Worm (Caenorhabditis elegans) whole organism, L4 larva: ENCODE results near the gene F41B4.3.

Source experiments
- F49E8.2 ChIP-seq: sonication (generic microtip); optimal IDR thresholded peaks from 2 replicates; lab custom pipeline; 2016; ENCODE audit warnings: missing compliant biosample characterization, mild to moderate bottlenecking, missing genetic modification characterization, borderline replicate concordance
- R02D3.7 ChIP-seq: fragments of 150-350 bp; sonication (generic microtip); optimal IDR thresholded peaks from 3 replicates; lab custom pipeline; 2014; ENCODE audit warnings: missing biosample characterization, missing genetic modification characterization
- Y5F2A.4 ChIP-seq: fragments of 200-800 bp; sonication (Bioruptor generic); optimal IDR thresholded peaks from 2 replicates; lab custom pipeline; 2018; ENCODE audit warnings: mild to moderate bottlenecking, missing genetic modification characterization, missing compliant biosample characterization
- aha-1 ChIP-seq: fragments of 150-350 bp; peaks from one replicate; lab custom pipeline; 2014; ENCODE audit warnings: missing biosample characterization, missing genetic modification characterization
- ama-1 ChIP-seq: fragments of 150-350 bp; optimal IDR thresholded peaks from 2 replicates; lab custom pipeline; 2014; ENCODE audit warnings: inconsistent platforms, mixed read lengths
- ceh-20 ChIP-seq: fragments of 200-800 bp; sonication (Bioruptor generic); IDR thresholded peaks from 2 replicates; pipeline ENCODE4 v1.3.6; 2022; ENCODE audit warnings: missing genetic modification reagents, missing genetic modification characterization, missing compliant biosample characterization
- ceh-28 ChIP-seq: fragments of 150-350 bp; optimal IDR thresholded peaks from 2 replicates; lab custom pipeline; 2014; ENCODE audit warnings: missing biosample characterization, missing genetic modification reagents, missing genetic modification characterization
- daf-12 ChIP-seq: fragments of 150-350 bp; optimal IDR thresholded peaks from 2 replicates; lab custom pipeline; 2014; ENCODE audit warnings: missing biosample characterization, missing genetic modification reagents, missing genetic modification characterization
- daf-16 ChIP-seq, 3 experiments: sonication (generic microtip); optimal IDR thresholded peaks; 2 replicates each; lab custom pipeline; 2016 to 2017; ENCODE audit warnings: missing genetic modification characterization in 3 of 3, missing genetic modification reagents in 3 of 3, mild to moderate bottlenecking in 2 of 3, missing compliant biosample characterization in 2 of 3, missing biosample characterization in 1 of 3, moderate library complexity in 1 of 3
- dmd-6 ChIP-seq: fragments of 200-800 bp; sonication (Bioruptor generic); IDR thresholded peaks from 2 replicates; pipeline ENCODE4 v1.3.6; 2022; ENCODE audit warnings: missing genetic modification reagents, missing genetic modification characterization, missing compliant biosample characterization
- dmd-8 ChIP-seq: fragments of 200-800 bp; sonication (Bioruptor generic); IDR thresholded peaks from 2 replicates; pipeline ENCODE4 v1.3.6; 2022; ENCODE audit warnings: missing genetic modification characterization, missing compliant biosample characterization
- dmd-9 ChIP-seq: fragments of 200-800 bp; sonication (Bioruptor generic); IDR thresholded peaks from 2 replicates; pipeline ENCODE4 v1.3.6; 2022; ENCODE audit warnings: missing genetic modification reagents, missing genetic modification characterization, missing compliant biosample characterization
- dve-1 ChIP-seq: sonication (generic microtip); optimal IDR thresholded peaks from 2 replicates; lab custom pipeline; 2017; ENCODE audit warnings: antibody characterized with exemption, mild to moderate bottlenecking, missing genetic modification characterization, missing compliant biosample characterization; ENCODE audit not compliant: insufficient read depth
- egl-43 ChIP-seq: fragments of 200-800 bp; sonication (Bioruptor generic); IDR thresholded peaks from 2 replicates; pipeline ENCODE4 v1.3.6; 2022; ENCODE audit warnings: missing genetic modification reagents, missing genetic modification characterization, missing compliant biosample characterization
- fos-1 ChIP-seq: fragments of 150-350 bp; optimal IDR thresholded peaks from 2 replicates; lab custom pipeline; 2014; ENCODE audit warnings: missing biosample characterization, missing genetic modification characterization
- hlh-11 ChIP-seq: fragments of 200-800 bp; sonication (Bioruptor generic); optimal IDR thresholded peaks from 2 replicates; lab custom pipeline; 2018; ENCODE audit warnings: mild to moderate bottlenecking, missing genetic modification characterization, missing compliant biosample characterization
- hmg-1.1 ChIP-seq: fragments of 200-800 bp; sonication (Bioruptor generic); IDR thresholded peaks from 2 replicates; pipeline ENCODE4 v1.3.6; 2022; ENCODE audit warnings: missing genetic modification reagents, missing genetic modification characterization, missing compliant biosample characterization
- lim-7 ChIP-seq: fragments of 200-800 bp; sonication (Bioruptor generic); IDR thresholded peaks from 2 replicates; pipeline ENCODE4 v1.3.6; 2022; ENCODE audit warnings: missing genetic modification characterization, missing compliant biosample characterization
- lin-13 ChIP-seq: fragments of 150-350 bp; optimal IDR thresholded peaks from 2 replicates; lab custom pipeline; 2014; ENCODE audit warnings: missing biosample characterization, missing genetic modification reagents, missing genetic modification characterization
- lin-15B ChIP-seq: fragments of 150-350 bp; sonication (generic microtip); optimal IDR thresholded peaks from 3 replicates; lab custom pipeline; 2014; ENCODE audit warnings: missing biosample characterization, missing genetic modification characterization
- lin-38 ChIP-seq: fragments of 200-800 bp; sonication (Bioruptor generic); IDR thresholded peaks from 2 replicates; pipeline ENCODE4 v1.3.6; 2022; ENCODE audit warnings: missing genetic modification reagents, missing genetic modification characterization, missing compliant biosample characterization
- lir-3 ChIP-seq: sonication (generic microtip); optimal IDR thresholded peaks from 2 replicates; lab custom pipeline; 2016; ENCODE audit warnings: mild to moderate bottlenecking, missing genetic modification characterization, missing compliant biosample characterization
- madf-5 ChIP-seq, 2 experiments: fragments of 200-800 bp; sonication (Bioruptor generic); IDR thresholded peaks; 2 replicates each; pipeline ENCODE4 v1.3.6; 2022; ENCODE audit warnings: missing compliant biosample characterization in 2 of 2, missing genetic modification characterization in 2 of 2
- mdl-1 ChIP-seq, 2 experiments: fragments of 150-350 bp in 1 of 2; sonication (generic microtip) in 1 of 2; optimal IDR thresholded peaks; 2 replicates each; lab custom pipeline; 2014 to 2017; ENCODE audit warnings: missing biosample characterization in 2 of 2, missing genetic modification characterization in 2 of 2
- mep-1 ChIP-seq: fragments of 150-350 bp; sonication (generic microtip); optimal IDR thresholded peaks from 3 replicates; lab custom pipeline; 2014; ENCODE audit warnings: missing biosample characterization, missing genetic modification characterization
- mxl-3 ChIP-seq: fragments of 200-800 bp; sonication (Bioruptor generic); optimal IDR thresholded peaks from 2 replicates; lab custom pipeline; 2018; ENCODE audit warnings: mild to moderate bottlenecking, missing genetic modification characterization, missing compliant biosample characterization
- nhr-102 ChIP-seq: sonication (generic microtip); optimal IDR thresholded peaks from 2 replicates; lab custom pipeline; 2016; ENCODE audit warnings: mild to moderate bottlenecking, missing genetic modification characterization, moderate library complexity, missing compliant biosample characterization
- nhr-25 ChIP-seq: sonication (generic microtip); optimal IDR thresholded peaks from 2 replicates; lab custom pipeline; 2017; ENCODE audit warnings: missing genetic modification characterization, mild to moderate bottlenecking, missing compliant biosample characterization, antibody characterized with exemption, moderate library complexity, borderline replicate concordance; ENCODE audit not compliant: insufficient read depth
- nhr-28 ChIP-seq: fragments of 150-350 bp; optimal IDR thresholded peaks from 2 replicates; lab custom pipeline; 2014; ENCODE audit warnings: missing biosample characterization, missing genetic modification characterization
- nhr-6 ChIP-seq: fragments of 150-350 bp; optimal IDR thresholded peaks from 2 replicates; lab custom pipeline; 2014; ENCODE audit warnings: missing biosample characterization, missing genetic modification characterization
- nhr-77 ChIP-seq: fragments of 150-350 bp; optimal IDR thresholded peaks from 2 replicates; lab custom pipeline; 2014; ENCODE audit warnings: missing biosample characterization, missing genetic modification characterization
- pha-4 ChIP-seq, 2 experiments: fragments of 150-350 bp in 1 of 2; fragments of 200-800 bp in 1 of 2; sonication (Bioruptor generic) in 1 of 2; IDR thresholded peaks in 1 of 2; optimal IDR thresholded peaks in 1 of 2; 2 replicates each; pipeline versions ENCODE4 v1.3.6 to Lab custom; 2014 to 2022; ENCODE audit warnings: missing genetic modification characterization in 2 of 2, missing genetic modification reagents in 2 of 2, missing biosample characterization in 1 of 2, missing compliant biosample characterization in 1 of 2
- rbr-2 ChIP-seq: sonication (generic microtip); optimal IDR thresholded peaks from 2 replicates; lab custom pipeline; 2016; ENCODE audit warnings: missing genotype, missing genetic modification characterization, missing compliant biosample characterization
- sdz-12 ChIP-seq: fragments of 200-800 bp; sonication (Bioruptor generic); optimal IDR thresholded peaks from 2 replicates; lab custom pipeline; 2018; ENCODE audit warnings: mild to moderate bottlenecking, missing genetic modification characterization, missing compliant biosample characterization
- set-16 ChIP-seq: fragments of 200-800 bp; sonication (Bioruptor generic); IDR thresholded peaks from 2 replicates; pipeline ENCODE4 v1.3.6; 2022; ENCODE audit warnings: missing genetic modification reagents, missing genetic modification characterization, missing compliant biosample characterization
- spr-1 ChIP-seq: sonication (generic microtip); optimal IDR thresholded peaks from 2 replicates; lab custom pipeline; 2016; ENCODE audit warnings: mild to moderate bottlenecking, missing genetic modification characterization, missing compliant biosample characterization
- spr-3 ChIP-seq: fragments of 200-800 bp; sonication (Bioruptor generic); optimal IDR thresholded peaks from 2 replicates; lab custom pipeline; 2018; ENCODE audit warnings: mild to moderate bottlenecking, missing genetic modification characterization, missing compliant biosample characterization
- tag-97 ChIP-seq: fragments of 200-800 bp; sonication (Bioruptor generic); IDR thresholded peaks from 2 replicates; pipeline ENCODE4 v1.3.6; 2022; ENCODE audit warnings: missing genetic modification characterization, missing compliant biosample characterization
- tra-1 ChIP-seq: fragments of 200-800 bp; sonication (Bioruptor generic); IDR thresholded peaks from 2 replicates; pipeline ENCODE4 v1.3.6; 2022; ENCODE audit warnings: missing genetic modification reagents, missing genetic modification characterization, missing compliant biosample characterization
- unc-62 ChIP-seq, 3 experiments: fragments of 150-350 bp in 1 of 3; sonication (generic microtip); optimal IDR thresholded peaks in 2 of 3; peaks in 1 of 3; 1 replicate in 1 of 3; 2 replicates in 2 of 3; lab custom pipeline; 2014 to 2017; ENCODE audit warnings: missing biosample characterization in 3 of 3, missing genetic modification characterization in 3 of 3, missing genetic modification reagents in 3 of 3, missing genotype in 1 of 3
- zag-1 ChIP-seq: fragments of 150-350 bp; optimal IDR thresholded peaks from 2 replicates; lab custom pipeline; 2014; ENCODE audit warnings: missing biosample characterization, missing genetic modification characterization
- ztf-11 ChIP-seq: fragments of 150-350 bp; optimal IDR thresholded peaks from 2 replicates; lab custom pipeline; 2014; ENCODE audit warnings: missing biosample characterization, missing genetic modification characterization
- ztf-7 ChIP-seq: fragments of 150-350 bp; optimal IDR thresholded peaks from 2 replicates; lab custom pipeline; 2014; ENCODE audit warnings: missing biosample characterization, missing genetic modification characterization

F41B4.3 gene

ce11 chrX:6845934-6846333 is 10.0 kb upstream of the F41B4.3 start, which contains the start of gene C53B7.2:
C53B7.2 (plus strand) TSS chrX:6846234.
- TF ChIP-seq pha-4 (GFP tag; IDR thresholded peaks at IDR 0.05; lab: Robert Waterston, UW) (peak; percentile 33; the same call in 1 of the 2 replicates), pha-4 (tag; optimal IDR thresholded peaks at IDR 0.05; lab: Kevin White, UChicago) (no peak), sdz-12 (GFP tag; lab: Kevin White, UChicago) (no peak), egl-43 (GFP tag; lab: Robert Waterston, UW) (no peak)

ce11 chrX:6844394-6845072 is 8.6 kb upstream of the F41B4.3 start, which contains the start of gene C53B7.3:
C53B7.3 (plus strand) TSS chrX:6844755.
- TF ChIP-seq lir-3 (tag; lab: Kevin White, UChicago) (no peak), dmd-6 (no peak), spr-3 (GFP tag; lab: Kevin White, UChicago) (no peak), hlh-11 (tag; lab: Kevin White, UChicago) (no peak), pha-4 (GFP tag; IDR thresholded peaks at IDR 0.05; lab: Robert Waterston, UW) (no peak), pha-4 (tag; optimal IDR thresholded peaks at IDR 0.05; lab: Kevin White, UChicago) (peak; percentile 44), mep-1 (tag; lab: Kevin White, UChicago) (no peak), tag-97 (GFP tag; lab: Robert Waterston, UW) (no peak), daf-16 (GFP tag; optimal IDR thresholded peaks at IDR 0.05; lab: Kevin White, UChicago) (peak in 1 of 2 experiments; percentile 78), daf-16 (tag; optimal IDR thresholded peaks at IDR 0.05; lab: Kevin White, UChicago) (no peak), unc-62 (GFP tag; optimal IDR thresholded peaks at IDR 0.05 in 1 of 2; lab: Kevin White, UChicago) (peak in 1 of 2 experiments; percentile 92), unc-62 (tag; optimal IDR thresholded peaks at IDR 0.05; lab: Kevin White, UChicago) (no peak), madf-5 (GFP tag; IDR thresholded peaks at IDR 0.05; lab: Robert Waterston, UW) (no peak)
- TF ChIP-seq, all 104 proteins: peak for 3

ce11 chrX:6840670-6841308 is 4.9 kb upstream of the F41B4.3 start, which contains the start of the genes glr-6 and asg-2:
glr-6 (minus strand) TSS chrX:6840720.
asg-2 (plus strand) TSS chrX:6841258.
- peak in 1 of 2 experiments; percentile 35 for TF ChIP-seq mdl-1 (tag; optimal IDR thresholded peaks at IDR 0.05; lab: Kevin White, UChicago)
- peak; percentile 10 for TF ChIP-seq ama-1 (lab: Kevin White, UChicago)
- peak; percentile 78 for TF ChIP-seq lin-13 (GFP tag; lab: Kevin White, UChicago)
- no peak for TF ChIP-seq ztf-11 (tag; lab: Kevin White, UChicago)
- TF ChIP-seq nhr-6 (tag; lab: Kevin White, UChicago) = peak; percentile 74
- TF ChIP-seq spr-1 (tag; lab: Kevin White, UChicago) = peak; percentile 51
- no peak for TF ChIP-seq fos-1 (tag; lab: Kevin White, UChicago)
- TF ChIP-seq ceh-28 = peak; percentile 43
- no peak for TF ChIP-seq ztf-7
- TF ChIP-seq nhr-102 = peak; percentile 21
- 0 out of 2 replicates have a peak, but pooled peaks have one; percentile 43 for TF ChIP-seq ceh-20 (GFP tag; lab: Robert Waterston, UW)
- peak; percentile 97 for TF ChIP-seq lin-38
- TF ChIP-seq R02D3.7 (tag; lab: Kevin White, UChicago) = peak; percentile 44
- TF ChIP-seq unc-62 (GFP tag; optimal IDR thresholded peaks at IDR 0.05 in 1 of 2; lab: Kevin White, UChicago) = no peak
- TF ChIP-seq unc-62 (tag; optimal IDR thresholded peaks at IDR 0.05; lab: Kevin White, UChicago) = no peak
- no peak for TF ChIP-seq zag-1 (tag; lab: Kevin White, UChicago)
- TF ChIP-seq dmd-9 = no peak
- TF ChIP-seq lim-7 = no peak
- TF ChIP-seq egl-43 (GFP tag; lab: Robert Waterston, UW) = no peak
- TF ChIP-seq nhr-28 (tag; lab: Kevin White, UChicago) = peak; percentile 88
- no peak for TF ChIP-seq F49E8.2
- TF ChIP-seq rbr-2 (tag; lab: Kevin White, UChicago) = peak; percentile 71
- TF ChIP-seq tra-1 (GFP tag; lab: Robert Waterston, UW) = no peak
- TF ChIP-seq aha-1 = peak; percentile 96
- TF ChIP-seq set-16 (GFP tag; lab: Robert Waterston, UW) = no peak
- TF ChIP-seq hmg-1.1 (GFP tag; lab: Robert Waterston, UW) = peak; percentile 73
- TF ChIP-seq dve-1 = peak; percentile 87
- TF ChIP-seq daf-12 (tag; lab: Kevin White, UChicago) = no peak
- TF ChIP-seq nhr-25 (tag; lab: Kevin White, UChicago) = no peak
- no peak for TF ChIP-seq dmd-8 (GFP tag; lab: Robert Waterston, UW)
- no peak for TF ChIP-seq Y5F2A.4 (GFP tag; lab: Kevin White, UChicago)
- peak; percentile 57 for TF ChIP-seq lin-15B (tag; lab: Kevin White, UChicago)
- TF ChIP-seq nhr-77 = peak; percentile 92
- peak; percentile 38 for TF ChIP-seq mxl-3 (GFP tag; lab: Kevin White, UChicago)
